Fruit fly (Drosophila melanogaster): ENCODE data around the gene Fer1.

Gene Fer1

DNA sequence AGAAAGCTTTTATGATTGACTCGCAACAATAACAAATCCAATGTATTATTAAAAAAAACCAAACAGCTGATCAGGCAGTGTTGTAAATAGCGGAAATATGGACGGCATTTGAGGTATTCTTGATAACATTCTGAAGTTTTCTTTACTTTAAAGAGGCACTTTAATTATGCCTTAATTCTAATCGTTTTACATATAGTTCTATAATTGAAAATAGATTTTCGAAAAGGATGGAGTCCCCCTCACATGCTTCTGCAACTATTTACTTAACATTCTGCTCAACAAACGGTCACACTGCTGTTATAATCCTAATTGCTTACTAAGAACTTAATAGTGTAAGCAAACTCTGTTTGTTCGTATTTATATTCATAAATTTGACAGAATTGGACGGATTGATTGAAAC, 8.0 kb upstream of the Fer1 start, which contains the start of gene CG10068 (continued):
- TF ChIP-seq Tbp (GFP tag; optimal IDR thresholded peaks at IDR 0.05) (no peak), CG3995 (GFP tag; optimal IDR thresholded peaks at IDR 0.05) (peak; percentile 44), CG4730 (GFP tag; IDR thresholded peaks at IDR 0.05) (peak; percentile 82), nerfin-2 (GFP tag; IDR thresholded peaks at IDR 0.05; ENCODE audit: partially characterized antibody) (no peak), CG3065 (GFP tag; optimal IDR thresholded peaks at IDR 0.05) (peak; percentile 52), caup (GFP tag; optimal IDR thresholded peaks at IDR 0.05; ENCODE audit: severe bottlenecking) (peak; percentile 88), CG12942 (GFP tag; optimal IDR thresholded peaks at IDR 0.05) (peak; percentile 81), zf30C (GFP tag; optimal IDR thresholded peaks at IDR 0.05) (peak; percentile 18), CG31441 (GFP tag; IDR thresholded peaks at IDR 0.05) (peak; percentile 88), pros (GFP tag; optimal IDR thresholded peaks at IDR 0.05) (peak; percentile 23), CG18764 (GFP tag; optimal IDR thresholded peaks at IDR 0.05) (peak; percentile 84), crol (GFP tag; IDR thresholded peaks at IDR 0.05) (peak; percentile 45; the same call in 1 of the 2 replicates), tup (GFP tag; optimal IDR thresholded peaks at IDR 0.05) (peak; percentile 78), p53 (GFP tag; optimal IDR thresholded peaks at IDR 0.05) (peak; percentile 55), CG10321 (GFP tag; IDR thresholded peaks at IDR 0.05) (peak; percentile 39; the same call in 1 of the 2 replicates), CG10274 (GFP tag; optimal IDR thresholded peaks at IDR 0.05) (peak; percentile 25), Lhr (GFP tag; optimal IDR thresholded peaks at IDR 0.05) (peak; percentile 92), en (GFP tag; optimal IDR thresholded peaks at IDR 0.05) (peak; percentile 79), Ravus (GFP tag; IDR thresholded peaks at IDR 0.05) (peak; percentile 21), chm (GFP tag; IDR thresholded peaks at IDR 0.05) (peak; percentile 93), CG15696 (tag; optimal IDR thresholded peaks at IDR 0.05) (peak; percentile 85), CG3726 (GFP tag; IDR thresholded peaks at IDR 0.05) (peak; percentile 89), CG1233 (GFP tag; optimal IDR thresholded peaks at IDR 0.05) (peak; percentile 84), ken (GFP tag; IDR thresholded peaks at IDR 0.05) (peak; percentile 95), fd96Cb (tag; optimal IDR thresholded peaks at IDR 0.05) (peak; percentile 88), Hr51 (GFP tag; optimal IDR thresholded peaks at IDR 0.05) (peak; percentile 86 to 87), eyg (GFP tag; optimal IDR thresholded peaks at IDR 0.05) (peak; percentile 79), fd102C (GFP tag; optimal IDR thresholded peaks at IDR 0.05) (peak; percentile 88), vfl (GFP tag; optimal IDR thresholded peaks at IDR 0.05) (peak; percentile 72), bigmax (GFP tag; optimal IDR thresholded peaks at IDR 0.05) (peak; percentile 18), Sry-δ (GFP tag; optimal IDR thresholded peaks at IDR 0.05) (peak; percentile 68), CG43689 (GFP tag; IDR thresholded peaks at IDR 0.05) (peak; percentile 60; the same call in 1 of the 2 replicates), dan (GFP tag; IDR thresholded peaks at IDR 0.05) (no peak), Dfd (GFP tag; optimal IDR thresholded peaks at IDR 0.05) (no peak), CG2889 (GFP tag; IDR thresholded peaks at IDR 0.05) (peak; percentile 64; the same call in 2 of the 3 replicates), Dip3 (GFP tag; optimal IDR thresholded peaks at IDR 0.05) (peak; percentile 88), CG33213 (GFP tag; optimal IDR thresholded peaks at IDR 0.05) (peak; percentile 94), CG11398 (GFP tag; optimal IDR thresholded peaks at IDR 0.05) (peak; percentile 85), gfzf (GFP tag; optimal IDR thresholded peaks at IDR 0.05) (peak; percentile 60), Elba2 (GFP tag; optimal IDR thresholded peaks at IDR 0.05) (peak; percentile 91), CG32772 (GFP tag; IDR thresholded peaks at IDR 0.05) (peak; percentile 88), wdn (GFP tag; IDR thresholded peaks at IDR 0.05) (peak; percentile 83), pan (optimal IDR thresholded peaks at IDR 0.05) (no peak), pan (GFP tag; optimal IDR thresholded peaks at IDR 0.05 in 1 of 2, IDR thresholded peaks at IDR 0.05 in 1 of 2) (peak in 1 of 2 experiments; percentile 97), dysf (GFP tag; IDR thresholded peaks at IDR 0.05) (peak; percentile 92), hbn (GFP tag; IDR thresholded peaks at IDR 0.05; ENCODE audit: partially characterized antibody) (no peak; the same call in 1 of the 2 replicates), vvl (GFP tag; IDR thresholded peaks at IDR 0.05) (peak; percentile 98), tio (GFP tag; optimal IDR thresholded peaks at IDR 0.05) (peak; percentile 81), Abd-B (GFP tag; optimal IDR thresholded peaks at IDR 0.05) (peak; percentile 86), bcd (GFP tag; optimal IDR thresholded peaks at IDR 0.05) (peak; percentile 87), schlank (tag; optimal IDR thresholded peaks at IDR 0.05) (peak; percentile 45)

All from whole organism, embryonic.